Fruit fly (Drosophila melanogaster) whole organism, larva: Measurements from ENCODE around the gene Rrp46.

ENCODE experiments used
- noc ChIP-seq: fragments of 200-800 bp; sonication (Bioruptor generic); optimal IDR thresholded peaks from 3 replicates; lab custom pipeline; 2019; ENCODE audit warnings: missing biosample characterization, mild to moderate bottlenecking, missing genetic modification characterization, moderate library complexity

Rrp46 gene

DNA sequence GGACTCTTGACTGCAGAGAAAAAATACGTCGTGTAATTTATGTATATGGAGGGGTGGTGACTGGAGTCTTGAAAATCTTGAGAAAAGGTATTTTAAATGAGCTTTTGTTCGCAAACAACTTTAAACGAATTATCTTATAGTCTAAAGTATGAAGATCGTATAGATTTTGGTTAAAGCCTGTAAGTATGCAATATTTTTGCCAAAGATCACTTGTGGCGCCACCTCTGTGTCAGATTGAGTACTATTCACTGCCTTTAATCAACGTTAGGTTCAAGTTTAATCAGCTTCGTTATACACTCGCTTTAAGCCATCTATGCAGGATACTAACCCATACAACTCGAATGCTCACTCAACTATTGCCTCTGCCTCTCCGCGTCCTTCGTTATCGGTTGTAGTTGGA lies 23.9 kb downstream of the Rrp46 start:
- no peak for TF ChIP-seq noc (tag; lab: Kevin White, UChicago)

DNA sequence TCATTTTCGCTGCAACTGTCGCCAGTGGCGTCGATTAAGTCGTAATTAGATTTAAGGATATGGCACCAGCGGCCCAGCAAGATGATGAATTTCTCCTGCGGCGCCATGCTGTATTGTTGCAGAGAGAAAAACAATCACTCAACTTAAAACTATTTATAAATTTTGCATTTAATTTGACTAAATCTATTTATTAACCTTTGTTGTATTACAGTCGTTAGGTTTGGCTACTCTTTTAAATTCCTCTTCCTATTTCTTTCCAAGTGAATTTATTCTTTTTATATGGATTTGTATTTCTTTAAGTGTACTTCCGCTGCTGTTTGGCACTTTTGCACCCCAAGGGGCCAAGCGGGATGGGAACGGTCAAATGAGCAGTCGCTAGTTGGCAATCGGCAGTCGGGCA lies 35.9 kb downstream of the Rrp46 start:
- no peak for TF ChIP-seq noc (tag; lab: Kevin White, UChicago)

DNA sequence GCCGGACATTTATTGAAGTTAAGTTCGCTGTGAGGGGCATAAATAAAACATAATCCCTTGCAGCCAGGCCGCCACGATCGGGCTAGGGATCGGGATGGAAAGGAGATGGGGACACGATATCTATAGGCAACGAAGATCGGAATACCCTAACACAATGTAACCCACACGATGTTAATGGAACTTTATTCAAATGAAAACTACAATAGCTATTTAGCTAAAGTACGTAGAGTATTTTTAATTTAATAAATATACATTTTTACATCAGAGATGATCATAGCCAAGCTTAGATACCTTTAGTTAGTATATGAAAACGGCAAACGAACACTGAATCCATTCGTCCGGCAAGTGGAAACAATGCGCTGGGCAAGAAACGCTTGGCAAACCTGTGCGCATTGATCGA lies 41.8 kb downstream of the Rrp46 start:
- no peak for TF ChIP-seq noc (tag; lab: Kevin White, UChicago)

DNA sequence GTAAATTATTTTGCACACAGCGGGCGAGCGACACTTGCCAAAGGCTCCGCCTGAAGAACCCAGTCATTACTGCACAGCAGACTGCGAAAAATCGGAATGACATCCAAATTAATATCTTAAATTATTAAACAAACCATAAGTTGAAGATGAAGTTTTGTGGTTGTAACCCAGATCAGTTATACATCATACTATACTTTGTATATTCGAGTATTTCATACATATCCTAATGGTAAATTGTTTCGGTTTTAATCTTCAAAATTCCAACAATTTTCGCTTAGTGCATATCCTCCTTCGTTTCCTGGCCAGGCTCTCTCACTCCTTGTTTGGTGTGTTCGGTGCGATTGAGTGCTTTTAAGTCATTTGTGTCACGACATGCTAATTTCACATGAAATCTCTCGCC lies 50.4 kb downstream of the Rrp46 start:
- no peak for TF ChIP-seq noc (tag; lab: Kevin White, UChicago)
